Worm (Caenorhabditis elegans): ENCODE results near the gene C44B11.1.

- no peak for TF ChIP-seq ama-1 (optimal IDR thresholded peaks at IDR 0.05)
- TF ChIP-seq ama-1 (GFP tag; optimal IDR thresholded peaks at IDR 0.05) = no peak
- no peak for TF ChIP-seq athp-1 (tag; optimal IDR thresholded peaks at IDR 0.05)
- TF ChIP-seq zim-3 (tag; optimal IDR thresholded peaks at IDR 0.05) = no peak
- no peak for TF ChIP-seq madf-10 (tag; optimal IDR thresholded peaks at IDR 0.05)
Observed at ce11 chrIII:3199416-3199815, 44.3 kb downstream of the C44B11.1 start, which contains the start of gene heh-1.

All from whole organism, young adult.